Fruit fly (Drosophila melanogaster) whole organism, embryonic: ENCODE results near the gene CG9133.

Source experiments
- Abd-B ChIP-seq: fragments of 200-800 bp; sonication (Bioruptor generic); optimal IDR thresholded peaks from 2 replicates; lab custom pipeline; 2018; ENCODE audit warnings: missing biosample characterization, mild to moderate bottlenecking, missing genetic modification characterization, moderate library complexity
- Blimp-1 ChIP-seq: fragments of 200-800 bp; sonication (Bioruptor generic); optimal IDR thresholded peaks from 3 replicates; lab custom pipeline; 2018; ENCODE audit warnings: missing biosample characterization, missing genetic modification characterization, mild to moderate bottlenecking, moderate library complexity, missing genetic modification reagents
- CG10462 ChIP-seq: fragments of 200-800 bp; sonication (Bioruptor generic); optimal IDR thresholded peaks from 2 replicates; lab custom pipeline; 2016; ENCODE audit warnings: missing biosample characterization, missing genetic modification characterization
- CG11093 ChIP-seq: fragments of 200-800 bp; sonication (Bioruptor generic); IDR thresholded peaks from 3 replicates; pipeline ENCODE4 v1.3.6; 2022; ENCODE audit warnings: missing biosample characterization, missing genetic modification characterization
- CG11560 ChIP-seq: fragments of 200-800 bp; sonication (Bioruptor generic); IDR thresholded peaks from 3 replicates; pipeline ENCODE4 v1.3.6; 2022; ENCODE audit warnings: missing biosample characterization, missing genetic modification characterization
- CG11695 ChIP-seq: fragments of 200-800 bp; sonication (Bioruptor generic); IDR thresholded peaks from 3 replicates; pipeline ENCODE4 v1.3.6; 2022; ENCODE audit warnings: missing biosample characterization, missing genetic modification characterization
- CG12744 ChIP-seq: fragments of 200-800 bp; sonication (Bioruptor generic); optimal IDR thresholded peaks from 2 replicates; lab custom pipeline; 2016; ENCODE audit warnings: missing biosample characterization, missing genetic modification characterization
- CG13287 ChIP-seq: fragments of 200-800 bp; sonication (Bioruptor generic); IDR thresholded peaks from 2 replicates; pipeline ENCODE4 v1.3.6; 2022; ENCODE audit warnings: missing biosample characterization, missing genetic modification characterization; ENCODE audit not compliant: partially characterized antibody
- CG16863 ChIP-seq: fragments of 200-800 bp; sonication (Bioruptor generic); optimal IDR thresholded peaks from 3 replicates; lab custom pipeline; 2016; ENCODE audit warnings: missing biosample characterization, missing genetic modification characterization
- CG2120 ChIP-seq: fragments of 200-800 bp; sonication (Bioruptor generic); optimal IDR thresholded peaks from 3 replicates; lab custom pipeline; 2016; ENCODE audit warnings: missing biosample characterization, missing genetic modification characterization
- CG34376 ChIP-seq: fragments of 200-800 bp; sonication (Bioruptor generic); optimal IDR thresholded peaks from 2 replicates; lab custom pipeline; 2018; ENCODE audit warnings: missing biosample characterization, mild to moderate bottlenecking, missing genetic modification characterization
- CG6683 ChIP-seq: fragments of 200-800 bp; sonication (Bioruptor generic); optimal IDR thresholded peaks from 2 replicates; lab custom pipeline; 2017; ENCODE audit warnings: missing biosample characterization, mild to moderate bottlenecking, missing genetic modification characterization, missing genetic modification reagents
- CG7357 ChIP-seq: fragments of 200-800 bp; sonication (Bioruptor generic); IDR thresholded peaks from 3 replicates; pipeline ENCODE4 v1.3.6; 2022; ENCODE audit warnings: missing biosample characterization, missing genetic modification characterization
- CG7372 ChIP-seq: fragments of 200-800 bp; sonication (Bioruptor generic); IDR thresholded peaks from 2 replicates; pipeline ENCODE4 v1.3.6; 2022; ENCODE audit warnings: missing biosample characterization, missing genetic modification characterization
- CG7928 ChIP-seq: fragments of 200-800 bp; sonication (Bioruptor generic); optimal IDR thresholded peaks from 2 replicates; lab custom pipeline; 2017; ENCODE audit warnings: missing biosample characterization, mild to moderate bottlenecking, missing genetic modification characterization
- CG7963 ChIP-seq: fragments of 200-800 bp; sonication (Bioruptor generic); IDR thresholded peaks from 3 replicates; pipeline ENCODE4 v1.3.6; 2022; ENCODE audit warnings: missing biosample characterization, missing genetic modification characterization; ENCODE audit not compliant: partially characterized antibody
- CG8359 ChIP-seq: fragments of 200-800 bp; sonication (Bioruptor generic); optimal IDR thresholded peaks from 2 replicates; lab custom pipeline; 2017; ENCODE audit warnings: missing biosample characterization, mild to moderate bottlenecking, missing genetic modification characterization, borderline replicate concordance
- CG8388 ChIP-seq: fragments of 200-800 bp; sonication (Bioruptor generic); optimal IDR thresholded peaks from 2 replicates; lab custom pipeline; 2019; ENCODE audit warnings: missing biosample characterization, mild to moderate bottlenecking, missing genetic modification characterization, moderate library complexity
- CG9215 ChIP-seq: fragments of 200-800 bp; sonication (Bioruptor generic); IDR thresholded peaks from 2 replicates; pipeline ENCODE4 v1.3.6; 2022; ENCODE audit warnings: missing biosample characterization, missing genetic modification characterization
- CG9876 ChIP-seq: fragments of 200-800 bp; sonication (Bioruptor generic); optimal IDR thresholded peaks from 2 replicates; lab custom pipeline; 2016; ENCODE audit warnings: missing biosample characterization, missing genetic modification characterization
- CHES-1-like ChIP-seq: fragments of 200-800 bp; sonication (Bioruptor generic); optimal IDR thresholded peaks from 2 replicates; lab custom pipeline; 2016; ENCODE audit warnings: missing biosample characterization, missing genetic modification characterization
- Dip3 ChIP-seq: fragments of 200-800 bp; sonication (Bioruptor generic); optimal IDR thresholded peaks from 3 replicates; lab custom pipeline; 2016; ENCODE audit warnings: missing biosample characterization, missing genetic modification characterization
- Doc3 ChIP-seq: fragments of 200-800 bp; sonication (Bioruptor generic); IDR thresholded peaks from 3 replicates; pipeline ENCODE4 v1.3.6; 2022; ENCODE audit warnings: missing biosample characterization, missing genetic modification characterization; ENCODE audit not compliant: partially characterized antibody
- MTF-1 ChIP-seq: fragments of 200-800 bp; sonication (Bioruptor generic); optimal IDR thresholded peaks from 2 replicates; lab custom pipeline; 2018; ENCODE audit warnings: missing biosample characterization, mild to moderate bottlenecking, missing genetic modification characterization, borderline replicate concordance
- Pdp1 ChIP-seq, 2 experiments: fragments of 200-800 bp; sonication (Bioruptor generic); optimal IDR thresholded peaks; 3 replicates each; lab custom pipeline; 2016; ENCODE audit warnings: missing biosample characterization in 2 of 2, missing genetic modification characterization in 2 of 2, mild to moderate bottlenecking in 1 of 2, moderate library complexity in 1 of 2
- Sry-β ChIP-seq: fragments of 200-800 bp; sonication (Bioruptor generic); optimal IDR thresholded peaks from 2 replicates; lab custom pipeline; 2018; ENCODE audit warnings: missing biosample characterization, mild to moderate bottlenecking, missing genetic modification characterization, moderate library complexity
- TFAM ChIP-seq: fragments of 200-800 bp; sonication (Bioruptor generic); optimal IDR thresholded peaks from 2 replicates; lab custom pipeline; 2017; ENCODE audit warnings: missing biosample characterization, missing genetic modification characterization, inconsistent platforms
- disco-r ChIP-seq: fragments of 200-800 bp; sonication (Bioruptor generic); optimal IDR thresholded peaks from 2 replicates; lab custom pipeline; 2016; ENCODE audit warnings: missing biosample characterization, missing genetic modification characterization
- fd3F ChIP-seq: fragments of 200-800 bp; sonication (Bioruptor generic); optimal IDR thresholded peaks from 2 replicates; lab custom pipeline; 2018; ENCODE audit warnings: missing biosample characterization, mild to moderate bottlenecking, missing genetic modification characterization, moderate library complexity
- lola ChIP-seq, 3 experiments: fragments of >200 bp in 2 of 3; fragments of 200-800 bp in 1 of 3; sonication (Bioruptor generic) in 1 of 3; optimal IDR thresholded peaks; 2 replicates each; lab custom pipeline; 2017 to 2019; ENCODE audit warnings: missing biosample characterization in 3 of 3, missing genetic modification characterization in 3 of 3, mild to moderate bottlenecking in 1 of 3, moderate library complexity in 1 of 3
- maf-S ChIP-seq: fragments of 200-800 bp; sonication (Bioruptor generic); optimal IDR thresholded peaks from 2 replicates; lab custom pipeline; 2016; ENCODE audit warnings: missing biosample characterization, missing genetic modification characterization
- pnt ChIP-seq: fragments of 200-800 bp; sonication (Bioruptor generic); optimal IDR thresholded peaks from 3 replicates; lab custom pipeline; 2016; ENCODE audit warnings: missing biosample characterization, missing genetic modification characterization
- pros ChIP-seq: fragments of 200-800 bp; sonication (Bioruptor generic); optimal IDR thresholded peaks from 3 replicates; lab custom pipeline; 2019; ENCODE audit warnings: missing biosample characterization, mild to moderate bottlenecking, missing genetic modification characterization, moderate library complexity
- shn ChIP-seq: fragments of 200-800 bp; sonication (Bioruptor generic); optimal IDR thresholded peaks from 3 replicates; lab custom pipeline; 2016; ENCODE audit warnings: missing biosample characterization, missing genetic modification characterization
- sim ChIP-seq: fragments of 200-800 bp; sonication (Bioruptor generic); IDR thresholded peaks from 2 replicates; pipeline ENCODE4 v1.3.6; 2022; ENCODE audit warnings: missing biosample characterization, missing genetic modification characterization
- slp2 ChIP-seq: fragments of 200-800 bp; sonication (Bioruptor generic); optimal IDR thresholded peaks from 2 replicates; lab custom pipeline; 2016; ENCODE audit warnings: missing biosample characterization, missing genetic modification characterization
- sr ChIP-seq: fragments of 200-800 bp; sonication (Bioruptor generic); IDR thresholded peaks from 3 replicates; pipeline ENCODE4 v1.3.6; 2022; ENCODE audit warnings: missing biosample characterization, missing genetic modification characterization
- tll ChIP-seq, 2 experiments: fragments of 200-800 bp in 1 of 2; fragments of >200 bp in 1 of 2; sonication (Bioruptor generic) in 1 of 2; optimal IDR thresholded peaks; 2 replicates each; lab custom pipeline; 2017 to 2019; ENCODE audit warnings: missing biosample characterization in 2 of 2, missing genetic modification characterization in 2 of 2, mild to moderate bottlenecking in 1 of 2, moderate library complexity in 1 of 2
- toy ChIP-seq: fragments of 200-800 bp; sonication (Bioruptor generic); IDR thresholded peaks from 2 replicates; pipeline ENCODE4 v1.3.6; 2022; ENCODE audit warnings: missing biosample characterization, missing genetic modification characterization
- wek ChIP-seq: fragments of 200-800 bp; sonication (Bioruptor generic); optimal IDR thresholded peaks from 3 replicates; lab custom pipeline; 2018; ENCODE audit warnings: missing biosample characterization, mild to moderate bottlenecking, missing genetic modification characterization, moderate library complexity
- zfh1 ChIP-seq: fragments of 200-800 bp; sonication (Bioruptor generic); IDR thresholded peaks from 3 replicates; pipeline ENCODE4 v1.3.6; 2022; ENCODE audit warnings: missing biosample characterization, missing genetic modification characterization

The CG9133 gene

dm6 chr3L:1300076-1300635 lies 48.3 kb downstream of the CG9133 start (continued):
- TF ChIP-seq zfh1 (GFP tag; lab: Robert Waterston, UW) (peak; percentile 86), toy (GFP tag; lab: Robert Waterston, UW) (no peak), pros (GFP tag; lab: Kevin White, UChicago) (peak; percentile 75), CG9215 (GFP tag; lab: Robert Waterston, UW) (peak; percentile 56), CG11695 (peak; percentile 83), shn (GFP tag; lab: Kevin White, UChicago) (no peak), lola (GFP tag; optimal IDR thresholded peaks at IDR 0.05; lab: Kevin White, UChicago) (peak in 1 of 3 experiments; percentile 88), CG6683 (GFP tag; lab: Kevin White, UChicago) (peak; percentile 32), tll (GFP tag; optimal IDR thresholded peaks at IDR 0.05; lab: Kevin White, UChicago) (no peak), TFAM (GFP tag; lab: Kevin White, UChicago) (no peak), CG11560 (tag; lab: Robert Waterston, UW) (0 out of 3 replicates have a peak, but pooled peaks have one; percentile 48), fd3F (GFP tag; lab: Kevin White, UChicago) (peak; percentile 29), CG11093 (peak; percentile 55; the same call in 2 of the 3 replicates), CG8359 (GFP tag; lab: Kevin White, UChicago) (peak; percentile 62), pnt (GFP tag; lab: Kevin White, UChicago) (peak; percentile 2), Dip3 (GFP tag; lab: Kevin White, UChicago) (peak; percentile 43), Sry-β (no peak), Pdp1 (GFP tag; optimal IDR thresholded peaks at IDR 0.05; lab: Kevin White, UChicago) (peak; percentile 3 to 42), wek (GFP tag; lab: Kevin White, UChicago) (peak; percentile 11), Abd-B (peak; percentile 32), MTF-1 (GFP tag; lab: Kevin White, UChicago) (peak; percentile 21), CG12744 (GFP tag; lab: Kevin White, UChicago) (no peak), sr (GFP tag; lab: Robert Waterston, UW) (no peak), CG2120 (GFP tag; lab: Kevin White, UChicago) (peak; percentile 75), Doc3 (GFP tag; lab: Robert Waterston, UW) (no peak), CG10462 (GFP tag; lab: Kevin White, UChicago) (peak; percentile 57), CG7357 (GFP tag; lab: Robert Waterston, UW) (peak; percentile 66; the same call in 2 of the 3 replicates), maf-S (no peak), CG7963 (GFP tag; lab: Robert Waterston, UW) (no peak), CG8388 (GFP tag; lab: Kevin White, UChicago) (peak; percentile 88), disco-r (GFP tag; lab: Kevin White, UChicago) (no peak), CG7372 (GFP tag; lab: Robert Waterston, UW) (peak; percentile 33; the same call in 1 of the 2 replicates), CG16863 (GFP tag; lab: Kevin White, UChicago) (peak; percentile 38), CG34376 (GFP tag; lab: Kevin White, UChicago) (peak; percentile 81), CG9876 (GFP tag; lab: Kevin White, UChicago) (no peak), CG13287 (no peak), sim (GFP tag; lab: Robert Waterston, UW) (peak; percentile 69; the same call in 1 of the 2 replicates), slp2 (peak; percentile 22), CHES-1-like (GFP tag; lab: Kevin White, UChicago) (peak; percentile 28), Blimp-1 (GFP tag; lab: Kevin White, UChicago) (peak; percentile 91), CG7928 (GFP tag; lab: Kevin White, UChicago) (peak; percentile 50)
